Worm (Caenorhabditis elegans) whole organism, L1 larva: ENCODE results near the gene nhx-6.

Experiments used
- C04F5.9 ChIP-seq: sonication (generic microtip); optimal IDR thresholded peaks from 2 replicates; lab custom pipeline; 2016; ENCODE audit warnings: missing genetic modification characterization, missing compliant biosample characterization
- C16A3.4 ChIP-seq: fragments of 150-350 bp; optimal IDR thresholded peaks from 2 replicates; lab custom pipeline; 2014; ENCODE audit warnings: missing biosample characterization, missing genetic modification characterization
- C34B4.2 ChIP-seq: sonication (generic microtip); optimal IDR thresholded peaks from 2 replicates; lab custom pipeline; 2017; ENCODE audit warnings: mild to moderate bottlenecking, missing genetic modification characterization, missing compliant biosample characterization
- Y116A8C.19 ChIP-seq: sonication (generic microtip); optimal IDR thresholded peaks from 2 replicates; lab custom pipeline; 2016; ENCODE audit warnings: missing compliant biosample characterization, missing genetic modification characterization, borderline replicate concordance
- aha-1 ChIP-seq: fragments of 150-350 bp; optimal IDR thresholded peaks from 2 replicates; lab custom pipeline; 2014; ENCODE audit warnings: missing biosample characterization, missing genetic modification characterization
- ceh-63 ChIP-seq: fragments of 200-800 bp; sonication (Bioruptor generic); optimal IDR thresholded peaks from 2 replicates; lab custom pipeline; 2018; ENCODE audit warnings: mild to moderate bottlenecking, missing genetic modification characterization, missing compliant biosample characterization
- ceh-82 ChIP-seq, 3 experiments: fragments of 150-350 bp in 1 of 3; sonication (generic microtip) in 2 of 3; optimal IDR thresholded peaks; 2 replicates each; lab custom pipeline; 2014 to 2017; ENCODE audit warnings: missing biosample characterization in 3 of 3, missing genetic modification characterization in 3 of 3
- ceh-88 ChIP-seq: fragments of 200-800 bp; sonication (Bioruptor generic); IDR thresholded peaks from 2 replicates; pipeline ENCODE4 v1.3.6; 2022; ENCODE audit warnings: missing genetic modification characterization, missing compliant biosample characterization
- ceh-90 ChIP-seq: sonication (generic microtip); optimal IDR thresholded peaks from 2 replicates; lab custom pipeline; 2016; ENCODE audit warnings: missing genetic modification characterization, missing compliant biosample characterization
- dpl-1 ChIP-seq, 3 experiments: fragments of 150-350 bp in 2 of 3; sonication (generic microtip) in 1 of 3; optimal IDR thresholded peaks; 2 replicates each; lab custom pipeline; 2014 to 2017; ENCODE audit warnings: missing biosample characterization in 3 of 3, missing genetic modification characterization in 3 of 3, missing genetic modification reagents in 3 of 3
- efl-1 ChIP-seq, 4 experiments: fragments of 150-350 bp; optimal IDR thresholded peaks in 3 of 4; peaks in 1 of 4; 1 replicate in 1 of 4; 2 replicates in 3 of 4; lab custom pipeline; 2014; ENCODE audit warnings: missing biosample characterization in 2 of 4, missing genetic modification characterization in 2 of 4, missing genetic modification reagents in 2 of 4
- efl-3 ChIP-seq: fragments of 200-800 bp; sonication (Bioruptor generic); optimal IDR thresholded peaks from 2 replicates; lab custom pipeline; 2018; ENCODE audit warnings: mild to moderate bottlenecking, missing genetic modification characterization, missing compliant biosample characterization
- egl-13 ChIP-seq: sonication (generic microtip); optimal IDR thresholded peaks from 2 replicates; lab custom pipeline; 2016; ENCODE audit warnings: missing genotype, missing genetic modification reagents, missing genetic modification characterization, missing compliant biosample characterization
- egl-27 ChIP-seq, 2 experiments: fragments of 150-350 bp in 1 of 2; sonication (generic microtip); optimal IDR thresholded peaks; 3 replicates each; lab custom pipeline; 2017 to 2018; ENCODE audit warnings: missing biosample characterization in 2 of 2, missing genetic modification characterization in 2 of 2, missing genetic modification reagents in 2 of 2
- elt-2 ChIP-seq: sonication (generic microtip); optimal IDR thresholded peaks from 2 replicates; lab custom pipeline; 2016; ENCODE audit warnings: missing genetic modification characterization, mild to moderate bottlenecking, inconsistent platforms, missing compliant biosample characterization, missing genetic modification reagents
- ets-5 ChIP-seq: fragments of 200-800 bp; sonication (Bioruptor generic); IDR thresholded peaks from 2 replicates; pipeline ENCODE4 v1.3.6; 2022; ENCODE audit warnings: missing genetic modification characterization, missing compliant biosample characterization
- fkh-10 ChIP-seq: sonication (generic microtip); optimal IDR thresholded peaks from 2 replicates; lab custom pipeline; 2017; ENCODE audit warnings: missing biosample characterization, missing genetic modification reagents, missing genetic modification characterization
- fkh-4 ChIP-seq: sonication (generic microtip); optimal IDR thresholded peaks from 2 replicates; lab custom pipeline; 2016; ENCODE audit warnings: missing compliant biosample characterization, missing genetic modification characterization, borderline replicate concordance
- fkh-8 ChIP-seq: sonication (generic microtip); optimal IDR thresholded peaks from 2 replicates; lab custom pipeline; 2016; ENCODE audit warnings: mild to moderate bottlenecking, missing genetic modification characterization, missing compliant biosample characterization
- hlh-17 ChIP-seq: fragments of 200-800 bp; sonication (Bioruptor generic); optimal IDR thresholded peaks from 2 replicates; lab custom pipeline; 2018; ENCODE audit warnings: missing genetic modification characterization, mild to moderate bottlenecking, missing compliant biosample characterization, moderate library complexity, borderline replicate concordance
- irx-1 ChIP-seq: sonication (generic microtip); optimal IDR thresholded peaks from 2 replicates; lab custom pipeline; 2016; ENCODE audit warnings: missing genetic modification characterization, missing compliant biosample characterization
- isw-1 ChIP-seq: fragments of 200-800 bp; sonication (Bioruptor generic); IDR thresholded peaks from 2 replicates; pipeline ENCODE4 v1.3.6; 2022; ENCODE audit warnings: missing genetic modification characterization, missing compliant biosample characterization
- lin-13 ChIP-seq: fragments of 150-350 bp; optimal IDR thresholded peaks from 2 replicates; lab custom pipeline; 2014; ENCODE audit warnings: missing biosample characterization, missing genetic modification reagents, missing genetic modification characterization
- lin-15B ChIP-seq: fragments of 150-350 bp; sonication (generic microtip); optimal IDR thresholded peaks from 3 replicates; lab custom pipeline; 2014; ENCODE audit warnings: missing biosample characterization, missing genetic modification characterization
- lin-39 ChIP-seq: fragments of 150-350 bp; optimal IDR thresholded peaks from 2 replicates; lab custom pipeline; 2014; ENCODE audit warnings: missing biosample characterization, missing genetic modification reagents, missing genetic modification characterization
- lir-3 ChIP-seq: sonication (generic microtip); optimal IDR thresholded peaks from 2 replicates; lab custom pipeline; 2016; ENCODE audit warnings: mild to moderate bottlenecking, missing genetic modification characterization, moderate library complexity, missing compliant biosample characterization; ENCODE audit not compliant: poor library complexity
- lsy-2 ChIP-seq, 2 experiments: fragments of 150-350 bp; optimal IDR thresholded peaks; 2 replicates each; lab custom pipeline; 2014; ENCODE audit warnings: missing biosample characterization in 2 of 2, missing genetic modification characterization in 2 of 2
- mab-9 ChIP-seq: fragments of 200-800 bp; sonication (Bioruptor generic); IDR thresholded peaks from 2 replicates; pipeline ENCODE4 v1.3.6; 2022; ENCODE audit warnings: missing genetic modification reagents, missing genetic modification characterization, missing compliant biosample characterization
- mef-2 ChIP-seq: fragments of 150-350 bp; optimal IDR thresholded peaks from 2 replicates; lab custom pipeline; 2014; ENCODE audit warnings: missing biosample characterization, missing genetic modification characterization
- mep-1 ChIP-seq: fragments of 150-350 bp; optimal IDR thresholded peaks from 2 replicates; lab custom pipeline; 2014; ENCODE audit warnings: missing biosample characterization, missing genetic modification characterization
- nhr-12 ChIP-seq: sonication (generic microtip); optimal IDR thresholded peaks from 2 replicates; lab custom pipeline; 2017; ENCODE audit warnings: missing biosample characterization, missing genetic modification characterization
- nhr-20 ChIP-seq: sonication (generic microtip); optimal IDR thresholded peaks from 2 replicates; lab custom pipeline; 2016; ENCODE audit warnings: mild to moderate bottlenecking, missing genetic modification characterization, missing compliant biosample characterization
- nhr-237 ChIP-seq: fragments of 150-350 bp; optimal IDR thresholded peaks from 2 replicates; lab custom pipeline; 2014; ENCODE audit warnings: missing biosample characterization, missing genetic modification characterization
- nhr-28 ChIP-seq: fragments of 150-350 bp; optimal IDR thresholded peaks from 2 replicates; lab custom pipeline; 2014; ENCODE audit warnings: missing biosample characterization, missing genetic modification characterization
- nhr-76 ChIP-seq: sonication (generic microtip); optimal IDR thresholded peaks from 2 replicates; lab custom pipeline; 2017; ENCODE audit warnings: missing biosample characterization, missing genetic modification characterization
- nhr-77 ChIP-seq: fragments of 150-350 bp; optimal IDR thresholded peaks from 2 replicates; lab custom pipeline; 2014; ENCODE audit warnings: missing biosample characterization, missing genetic modification characterization
- nhr-84 ChIP-seq: sonication (generic microtip); optimal IDR thresholded peaks from 2 replicates; lab custom pipeline; 2017; ENCODE audit warnings: missing biosample characterization, missing genetic modification characterization
- nhr-85 ChIP-seq: sonication (generic microtip); peaks from one replicate; lab custom pipeline; 2016; ENCODE audit warnings: missing genetic modification characterization, inconsistent platforms, missing compliant biosample characterization
- pax-3 ChIP-seq: fragments of 200-800 bp; sonication (Bioruptor generic); optimal IDR thresholded peaks from 2 replicates; lab custom pipeline; 2018; ENCODE audit warnings: mild to moderate bottlenecking, missing genetic modification characterization, moderate library complexity, missing compliant biosample characterization
- pqm-1 ChIP-seq: sonication (generic microtip); optimal IDR thresholded peaks from 3 replicates; lab custom pipeline; 2017; ENCODE audit warnings: missing biosample characterization, missing genetic modification characterization
- sox-4 ChIP-seq: sonication (generic microtip); optimal IDR thresholded peaks from 2 replicates; lab custom pipeline; 2016; ENCODE audit warnings: missing genetic modification characterization, missing compliant biosample characterization
- sup-37 ChIP-seq: fragments of 200-800 bp; sonication (Bioruptor generic); optimal IDR thresholded peaks from 2 replicates; lab custom pipeline; 2018; ENCODE audit warnings: mild to moderate bottlenecking, missing genetic modification characterization, missing compliant biosample characterization
- tbx-2 ChIP-seq: sonication (generic microtip); optimal IDR thresholded peaks from 2 replicates; lab custom pipeline; 2016; ENCODE audit warnings: missing genetic modification characterization, missing compliant biosample characterization
- unc-130 ChIP-seq: fragments of 150-350 bp; optimal IDR thresholded peaks from 2 replicates; lab custom pipeline; 2017; ENCODE audit warnings: missing biosample characterization, missing genetic modification characterization, inconsistent platforms
- unc-30 ChIP-seq: sonication (generic microtip); optimal IDR thresholded peaks from 2 replicates; lab custom pipeline; 2017; ENCODE audit warnings: missing biosample characterization, missing genetic modification characterization
- unc-62 ChIP-seq: fragments of 150-350 bp; optimal IDR thresholded peaks from 2 replicates; lab custom pipeline; 2014; ENCODE audit warnings: missing biosample characterization, missing genetic modification reagents, missing genetic modification characterization
- unc-86 ChIP-seq: sonication (generic microtip); optimal IDR thresholded peaks from 2 replicates; lab custom pipeline; 2016; ENCODE audit warnings: missing genetic modification characterization, missing compliant biosample characterization
- vab-15 ChIP-seq: sonication (generic microtip); optimal IDR thresholded peaks from 2 replicates; lab custom pipeline; 2017; ENCODE audit warnings: missing genotype, mild to moderate bottlenecking, missing genetic modification characterization, missing compliant biosample characterization
- xbp-1 ChIP-seq: sonication (generic microtip); optimal IDR thresholded peaks from 2 replicates; lab custom pipeline; 2016; ENCODE audit warnings: missing genetic modification characterization, missing compliant biosample characterization
- zag-1 ChIP-seq: fragments of 150-350 bp; optimal IDR thresholded peaks from 2 replicates; lab custom pipeline; 2014; ENCODE audit warnings: missing biosample characterization, missing genetic modification characterization
- ztf-11 ChIP-seq, 2 experiments: sonication (generic microtip); optimal IDR thresholded peaks; 2 replicates each; lab custom pipeline; 2016 to 2017; ENCODE audit warnings: missing genetic modification characterization in 2 of 2, missing biosample characterization in 1 of 2, missing compliant biosample characterization in 1 of 2

The nhx-6 gene

DNA sequence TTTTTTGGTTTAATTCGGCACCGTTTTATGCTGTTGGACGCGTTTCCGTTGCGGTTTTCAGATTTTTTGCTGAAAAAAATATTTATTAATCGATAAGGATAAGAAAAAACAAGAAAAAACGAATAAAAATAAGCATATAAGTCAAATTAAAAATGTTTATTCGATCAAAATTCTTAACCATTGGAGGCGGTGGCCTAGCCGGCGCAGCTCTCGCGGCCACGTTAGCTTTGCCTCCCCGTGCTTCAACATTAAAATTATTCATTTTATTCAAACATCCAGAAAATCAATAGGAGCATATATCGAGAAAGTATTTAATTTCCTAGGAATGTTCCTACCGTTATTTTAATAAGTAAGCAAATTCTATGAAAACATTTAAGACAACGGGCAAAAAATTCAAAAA lies 7.7 kb upstream of the nhx-6 start, which contains the start of gene ZC204.14:
ZC204.14 (minus strand) TSS at position 69 of the 400 bp plus-strand sequence.
- TF ChIP-seq lsy-2 (tag; optimal IDR thresholded peaks at IDR 0.05; lab: Kevin White, UChicago) (peak in 1 of 2 experiments; percentile 46), lir-3 (tag; lab: Kevin White, UChicago) (no peak)
- TF ChIP-seq, all 84 proteins: peak for 1

DNA sequence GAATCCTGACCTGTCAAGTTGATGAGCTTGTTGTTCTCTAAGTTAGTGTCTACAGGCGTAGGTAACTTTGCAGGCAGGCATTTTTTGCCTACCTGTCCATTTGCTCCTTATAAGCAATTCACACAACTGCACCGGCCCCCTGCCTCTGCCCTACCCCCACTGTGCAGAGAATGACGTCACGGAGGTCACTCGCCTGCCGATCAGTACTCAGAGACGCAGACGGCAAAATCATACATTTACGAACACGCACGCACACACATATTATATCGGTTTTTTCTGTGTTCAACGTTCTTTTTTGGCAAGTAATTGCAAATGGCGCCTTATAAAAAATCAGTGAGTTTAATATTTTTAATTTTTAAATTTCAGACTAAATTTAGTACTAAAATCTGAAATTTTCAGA lies 7.1 kb upstream of the nhx-6 start, which contains the start of gene duxl-1:
duxl-1 (plus strand) TSS at position 184 of the 400 bp plus-strand sequence.
- TF ChIP-seq tbx-2 (tag; lab: Kevin White, UChicago), result no peak
- TF ChIP-seq C34B4.2 (tag; lab: Kevin White, UChicago), result no peak
- TF ChIP-seq sup-37 (GFP tag; lab: Kevin White, UChicago), result no peak
- peak; percentile 7 for TF ChIP-seq nhr-85 (tag; lab: Kevin White, UChicago)
- TF ChIP-seq isw-1 (GFP tag; lab: Robert Waterston, UW), result no peak
- no peak for TF ChIP-seq lin-15B (tag; lab: Kevin White, UChicago)
- no peak for TF ChIP-seq C16A3.4
- TF ChIP-seq lin-39, result no peak
- no peak for TF ChIP-seq C04F5.9 (tag; lab: Kevin White, UChicago)
- no peak for TF ChIP-seq ceh-63 (GFP tag; lab: Kevin White, UChicago)
- TF ChIP-seq dpl-1 (GFP tag; optimal IDR thresholded peaks at IDR 0.05; lab: Kevin White, UChicago), result peak in 2 of 3 experiments; percentile 7 to 15
- no peak for TF ChIP-seq fkh-8 (tag; lab: Kevin White, UChicago)
- no peak for TF ChIP-seq egl-27 (tag; optimal IDR thresholded peaks at IDR 0.05; lab: Kevin White, UChicago)
- TF ChIP-seq unc-86 (tag; lab: Kevin White, UChicago), result no peak
- TF ChIP-seq fkh-10 (GFP tag; lab: Kevin White, UChicago), result no peak
- TF ChIP-seq mab-9 (GFP tag; lab: Robert Waterston, UW), result no peak
- no peak for TF ChIP-seq irx-1 (tag; lab: Kevin White, UChicago)
- TF ChIP-seq nhr-76, result no peak
- TF ChIP-seq nhr-28 (tag; lab: Kevin White, UChicago), result no peak
- no peak for TF ChIP-seq nhr-237 (tag; lab: Kevin White, UChicago)
- peak in 1 of 2 experiments; percentile 37 for TF ChIP-seq efl-1 (optimal IDR thresholded peaks at IDR 0.05; lab: Kevin White, UChicago)
- TF ChIP-seq efl-1 (GFP tag; optimal IDR thresholded peaks at IDR 0.05 in 1 of 2; lab: Kevin White, UChicago), result peak in 1 of 2 experiments; percentile 2
- peak; percentile 13 for TF ChIP-seq nhr-20
- no peak for TF ChIP-seq egl-13 (tag; lab: Kevin White, UChicago)
- TF ChIP-seq vab-15, result no peak
- TF ChIP-seq zag-1 (tag; lab: Kevin White, UChicago), result no peak
- no peak for TF ChIP-seq unc-130
- no peak for TF ChIP-seq fkh-4 (tag; lab: Kevin White, UChicago)
- TF ChIP-seq aha-1 (tag; lab: Kevin White, UChicago), result no peak
- TF ChIP-seq xbp-1 (tag; lab: Kevin White, UChicago), result no peak
- TF ChIP-seq ets-5 (GFP tag; lab: Robert Waterston, UW), result no peak
- TF ChIP-seq nhr-77 (tag; lab: Kevin White, UChicago), result no peak
- no peak for TF ChIP-seq unc-30 (tag; lab: Kevin White, UChicago)
- no peak for TF ChIP-seq mef-2 (tag; lab: Kevin White, UChicago)
- TF ChIP-seq unc-62 (GFP tag; lab: Kevin White, UChicago), result no peak
- TF ChIP-seq ceh-88 (GFP tag; lab: Robert Waterston, UW), result no peak
- TF ChIP-seq efl-3 (GFP tag; lab: Kevin White, UChicago), result no peak
- TF ChIP-seq sox-4 (tag; lab: Kevin White, UChicago), result no peak
- TF ChIP-seq hlh-17, result no peak
- no peak for TF ChIP-seq ceh-90 (tag; lab: Kevin White, UChicago)
- no peak for TF ChIP-seq pqm-1
- peak in 1 of 3 experiments; percentile 9 for TF ChIP-seq ceh-82 (tag; optimal IDR thresholded peaks at IDR 0.05; lab: Kevin White, UChicago)
- no peak for TF ChIP-seq nhr-12 (tag; lab: Kevin White, UChicago)
- no peak for TF ChIP-seq Y116A8C.19
- no peak for TF ChIP-seq ztf-11 (tag; optimal IDR thresholded peaks at IDR 0.05; lab: Kevin White, UChicago)
- peak; percentile 3 for TF ChIP-seq elt-2 (tag; lab: Kevin White, UChicago)
- TF ChIP-seq nhr-84 (tag; lab: Kevin White, UChicago), result no peak
- TF ChIP-seq mep-1 (tag; lab: Kevin White, UChicago), result peak; percentile 18
- no peak for TF ChIP-seq pax-3 (tag; lab: Kevin White, UChicago)
- TF ChIP-seq lin-13 (GFP tag; lab: Kevin White, UChicago), result no peak
